Worm (Caenorhabditis elegans) whole organism, L2 larva: ENCODE measurements around the gene Y17G7B.3.

Source experiments
- mdl-1 ChIP-seq, 2 experiments: fragments of 150-350 bp in 1 of 2; sonication (generic microtip) in 1 of 2; optimal IDR thresholded peaks; 2 replicates each; lab custom pipeline; 2017; ENCODE audit warnings: missing biosample characterization in 2 of 2, missing genetic modification characterization in 2 of 2
- nhr-6 ChIP-seq: fragments of 150-350 bp; optimal IDR thresholded peaks from 2 replicates; lab custom pipeline; 2014; ENCODE audit warnings: missing biosample characterization, missing genetic modification characterization

ce11 chrII:11962083-11962482 lies 26.7 kb upstream of the Y17G7B.3 start, which contains the start of the genes W03C9.1 and W03C9.2:
- no peak for TF ChIP-seq mdl-1 (tag; optimal IDR thresholded peaks at IDR 0.05; lab: Kevin White, UChicago)
- no peak for TF ChIP-seq nhr-6 (tag; lab: Kevin White, UChicago)
